Worm (Caenorhabditis elegans): Measurements from ENCODE around the gene ncx-7.

The ncx-7 gene

DNA sequence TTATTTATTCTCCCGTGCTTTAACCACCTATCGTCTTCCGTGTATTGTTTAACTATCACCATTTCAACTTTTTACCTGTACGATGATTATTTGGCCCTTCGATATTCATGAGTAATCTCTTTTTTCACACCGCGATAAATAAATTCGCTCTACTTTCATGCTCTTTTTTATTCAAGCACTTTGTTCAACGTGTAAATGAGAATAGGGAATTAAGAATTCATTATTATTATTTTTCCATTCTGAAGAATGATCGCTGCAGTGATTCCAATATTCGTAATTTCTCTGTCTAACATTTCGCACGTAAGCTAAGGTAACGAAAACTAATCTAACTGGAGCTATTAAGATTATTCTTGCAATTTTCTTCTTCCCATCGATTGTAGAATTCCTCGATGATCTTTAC, 28.6 kb upstream of the ncx-7 start, which contains the start of gene T05G5.4 (continued):
- TF ChIP-seq T07F8.4 (tag; optimal IDR thresholded peaks at IDR 0.05), result no peak
- no peak for TF ChIP-seq lsy-27 (tag; optimal IDR thresholded peaks at IDR 0.05; ENCODE audit: borderline replicate concordance, insufficient read depth)
- TF ChIP-seq B0019.2 (GFP tag; conservative IDR thresholded peaks at IDR 0.05), result no peak
- TF ChIP-seq F10E7.11 (tag; optimal IDR thresholded peaks at IDR 0.05), result no peak
- TF ChIP-seq gei-17 (GFP tag; optimal IDR thresholded peaks at IDR 0.05), result no peak
- no peak for TF ChIP-seq fkh-3 (tag; optimal IDR thresholded peaks at IDR 0.05)
- peak; percentile 46; the same call in 1 of the 2 replicates for TF ChIP-seq C17E4.6 (GFP tag; IDR thresholded peaks at IDR 0.05)
- no peak for TF ChIP-seq egrh-3 (GFP tag; IDR thresholded peaks at IDR 0.05)
- no peak for TF ChIP-seq Y79H2A.3 (GFP tag; conservative IDR thresholded peaks at IDR 0.05)
- no peak for TF ChIP-seq let-607 (tag; optimal IDR thresholded peaks at IDR 0.05)
- TF ChIP-seq mel-28 (tag; optimal IDR thresholded peaks at IDR 0.05; ENCODE audit: borderline replicate concordance), result no peak
- no peak for TF ChIP-seq hsf-1 (GFP tag; IDR thresholded peaks at IDR 0.05)
- TF ChIP-seq bed-2 (GFP tag; IDR thresholded peaks at IDR 0.05), result no peak
- peak; percentile 12 for TF ChIP-seq unc-130 (GFP tag; optimal IDR thresholded peaks at IDR 0.05)
- no peak for TF ChIP-seq die-1 (tag; optimal IDR thresholded peaks at IDR 0.05)
- TF ChIP-seq akir-1 (GFP tag; optimal IDR thresholded peaks at IDR 0.05), result no peak
- no peak for TF ChIP-seq F37B4.10 (GFP tag; IDR thresholded peaks at IDR 0.05)
- TF ChIP-seq unc-62 (GFP tag; optimal IDR thresholded peaks at IDR 0.05), result no peak
- TF ChIP-seq Y67H2A.10 (GFP tag; conservative IDR thresholded peaks at IDR 0.05), result no peak
- TF ChIP-seq ztf-22 (GFP tag; optimal IDR thresholded peaks at IDR 0.05), result no peak
- no peak for TF ChIP-seq dox-1 (GFP tag; IDR thresholded peaks at IDR 0.05)
- TF ChIP-seq egl-18 (GFP tag; IDR thresholded peaks at IDR 0.05), result no peak
- TF ChIP-seq lin-40 (tag; optimal IDR thresholded peaks at IDR 0.05), result no peak
- no peak for TF ChIP-seq ZK185.1 (tag; optimal IDR thresholded peaks at IDR 0.05; ENCODE audit: poor library complexity, severe bottlenecking)
- no peak for TF ChIP-seq ztf-6 (GFP tag; IDR thresholded peaks at IDR 0.05)
- no peak for TF ChIP-seq attf-3 (GFP tag; conservative IDR thresholded peaks at IDR 0.05)
- TF ChIP-seq hrde-1 (tag; optimal IDR thresholded peaks at IDR 0.05; ENCODE audit: borderline replicate concordance), result peak; percentile 59
- TF ChIP-seq hlh-12 (tag; optimal IDR thresholded peaks at IDR 0.05), result no peak
- TF ChIP-seq ztf-25 (GFP tag; IDR thresholded peaks at IDR 0.05), result 0 out of 2 replicates have a peak, but pooled peaks have one; percentile 23
- no peak for TF ChIP-seq nfya-2 (GFP tag; IDR thresholded peaks at IDR 0.05)
- TF ChIP-seq snpc-1.3 (tag; optimal IDR thresholded peaks at IDR 0.05; ENCODE audit: insufficient read depth), result peak; percentile 46
- peak; percentile 55 for TF ChIP-seq lin-26 (GFP tag; IDR thresholded peaks at IDR 0.05)
- no peak for TF ChIP-seq ztf-26 (tag; optimal IDR thresholded peaks at IDR 0.05)
- TF ChIP-seq aptf-3 (GFP tag; IDR thresholded peaks at IDR 0.05), result no peak
- no peak for TF ChIP-seq hmg-20 (GFP tag; IDR thresholded peaks at IDR 0.05)
- no peak for TF ChIP-seq C06A6.2 (GFP tag; conservative IDR thresholded peaks at IDR 0.05)
- no peak for TF ChIP-seq lag-1 (GFP tag; IDR thresholded peaks at IDR 0.05)
- no peak for TF ChIP-seq B0261.1 (tag; optimal IDR thresholded peaks at IDR 0.05)
- peak; percentile 90 for TF ChIP-seq him-1 (tag; optimal IDR thresholded peaks at IDR 0.05)
- TF ChIP-seq efl-1 (GFP tag; optimal IDR thresholded peaks at IDR 0.05), result no peak
- TF ChIP-seq ceh-91 (GFP tag; IDR thresholded peaks at IDR 0.05), result no peak
- TF ChIP-seq Y95B8A.8 (GFP tag; IDR thresholded peaks at IDR 0.05), result 0 out of 2 replicates have a peak, but pooled peaks have one; percentile 22
- TF ChIP-seq D2030.7 (GFP tag; IDR thresholded peaks at IDR 0.05), result no peak
- no peak for TF ChIP-seq rpc-1 (optimal IDR thresholded peaks at IDR 0.05)
- TF ChIP-seq rpc-1 (tag; optimal IDR thresholded peaks at IDR 0.05), result no peak
- 0 out of 2 replicates have a peak, but pooled peaks have one; percentile 47 for TF ChIP-seq B0336.3 (GFP tag; IDR thresholded peaks at IDR 0.05)
- TF ChIP-seq ztf-18 (tag; optimal IDR thresholded peaks at IDR 0.05), result no peak
- TF ChIP-seq hlh-26 (GFP tag; conservative IDR thresholded peaks at IDR 0.05), result no peak

Data from whole organism, young adult.